Fruit fly (Drosophila melanogaster) whole organism, embryonic: ENCODE results near the gene schlank.

ENCODE experiments used
- Asciz ChIP-seq: fragments of 200-800 bp; sonication (Bioruptor generic); optimal IDR thresholded peaks from 2 replicates; lab custom pipeline; 2017; ENCODE audit warnings: missing biosample characterization, mild to moderate bottlenecking, missing genetic modification characterization, missing genetic modification reagents
- CG10267 ChIP-seq: fragments of 200-800 bp; sonication (Bioruptor generic); optimal IDR thresholded peaks from 2 replicates; lab custom pipeline; 2018; ENCODE audit warnings: missing biosample characterization, mild to moderate bottlenecking, missing genetic modification characterization, moderate library complexity
- CG10979 ChIP-seq: fragments of 200-800 bp; sonication (Bioruptor generic); optimal IDR thresholded peaks from 2 replicates; lab custom pipeline; 2018; ENCODE audit warnings: missing biosample characterization, mild to moderate bottlenecking, missing genetic modification characterization, moderate library complexity
- CG15479 ChIP-seq: fragments of 200-800 bp; sonication (Bioruptor generic); optimal IDR thresholded peaks from 3 replicates; lab custom pipeline; 2019; ENCODE audit warnings: missing biosample characterization, mild to moderate bottlenecking, missing genetic modification characterization, moderate library complexity
- CG1602 ChIP-seq: fragments of 200-800 bp; sonication (Bioruptor generic); optimal IDR thresholded peaks from 3 replicates; lab custom pipeline; 2016; ENCODE audit warnings: missing biosample characterization, missing genetic modification characterization
- CG1603 ChIP-seq: fragments of 200-800 bp; sonication (Bioruptor generic); optimal IDR thresholded peaks from 2 replicates; lab custom pipeline; 2019; ENCODE audit warnings: missing biosample characterization, mild to moderate bottlenecking, missing genetic modification characterization, moderate library complexity
- CG16815 ChIP-seq: fragments of 200-800 bp; sonication (Bioruptor generic); optimal IDR thresholded peaks from 3 replicates; lab custom pipeline; 2017; ENCODE audit warnings: missing biosample characterization, mild to moderate bottlenecking, missing genetic modification characterization
- CG1792 ChIP-seq: fragments of 200-800 bp; sonication (Bioruptor generic); optimal IDR thresholded peaks from 2 replicates; lab custom pipeline; 2016; ENCODE audit warnings: missing biosample characterization, missing genetic modification characterization
- CG18599 ChIP-seq: fragments of 200-800 bp; sonication (Bioruptor generic); optimal IDR thresholded peaks from 3 replicates; lab custom pipeline; 2017; ENCODE audit warnings: missing biosample characterization, missing genetic modification characterization, mild to moderate bottlenecking, moderate library complexity, missing genetic modification reagents
- CG2199 ChIP-seq: fragments of 200-800 bp; sonication (Bioruptor generic); IDR thresholded peaks from 3 replicates; pipeline ENCODE4 v1.3.6; 2022; ENCODE audit warnings: missing biosample characterization, missing genetic modification characterization
- CG33213 ChIP-seq: fragments of 200-800 bp; sonication (Bioruptor generic); optimal IDR thresholded peaks from 3 replicates; lab custom pipeline; 2016; ENCODE audit warnings: missing biosample characterization, missing genetic modification characterization
- CG34224 ChIP-seq: fragments of 200-800 bp; sonication (Bioruptor generic); IDR thresholded peaks from 3 replicates; pipeline ENCODE4 v1.3.6; 2022; ENCODE audit warnings: missing biosample characterization, missing genetic modification characterization; ENCODE audit not compliant: partially characterized antibody
- CG3847 ChIP-seq: fragments of 200-800 bp; sonication (Bioruptor generic); IDR thresholded peaks from 2 replicates; pipeline ENCODE4 v1.3.6; 2022; ENCODE audit warnings: missing biosample characterization, missing genetic modification characterization
- CG3995 ChIP-seq: fragments of 200-800 bp; sonication (Bioruptor generic); optimal IDR thresholded peaks from 3 replicates; lab custom pipeline; 2016; ENCODE audit warnings: missing biosample characterization, missing genetic modification characterization
- CG4360 ChIP-seq: fragments of 200-800 bp; sonication (Bioruptor generic); IDR thresholded peaks from 2 replicates; pipeline ENCODE4 v1.3.6; 2022; ENCODE audit warnings: missing biosample characterization, missing genetic modification characterization
- CG6791 ChIP-seq: fragments of 200-800 bp; sonication (Bioruptor generic); IDR thresholded peaks from 3 replicates; pipeline ENCODE4 v1.3.6; 2022; ENCODE audit warnings: missing biosample characterization, missing genetic modification characterization; ENCODE audit not compliant: partially characterized antibody
- CG8924 ChIP-seq: fragments of 200-800 bp; optimal IDR thresholded peaks from 3 replicates; lab custom pipeline; 2019; ENCODE audit warnings: missing biosample characterization, mild to moderate bottlenecking, missing genetic modification characterization, moderate library complexity
- CG9437 ChIP-seq: fragments of 200-800 bp; sonication (Bioruptor generic); optimal IDR thresholded peaks from 2 replicates; lab custom pipeline; 2018; ENCODE audit warnings: missing biosample characterization, mild to moderate bottlenecking, missing genetic modification characterization
- Dp ChIP-seq: fragments of 200-800 bp; sonication (Bioruptor generic); optimal IDR thresholded peaks from 2 replicates; lab custom pipeline; 2018; ENCODE audit warnings: missing biosample characterization, mild to moderate bottlenecking, missing genetic modification characterization, moderate library complexity
- Drgx ChIP-seq: fragments of 200-800 bp; sonication (Bioruptor generic); IDR thresholded peaks from 2 replicates; pipeline ENCODE4 v1.3.6; 2022; ENCODE audit warnings: missing biosample characterization, missing genetic modification characterization
- E2f2 ChIP-seq: fragments of 200-800 bp; sonication (Bioruptor generic); IDR thresholded peaks from 2 replicates; pipeline ENCODE4 v1.3.6; 2022; ENCODE audit warnings: missing biosample characterization, missing genetic modification characterization
- Ets65A ChIP-seq: fragments of 200-800 bp; sonication (Bioruptor generic); peaks from one replicate; lab custom pipeline; 2016; ENCODE audit warnings: missing biosample characterization, missing genetic modification characterization
- Lhr ChIP-seq: fragments of 200-800 bp; sonication (Bioruptor generic); optimal IDR thresholded peaks from 3 replicates; lab custom pipeline; 2017; ENCODE audit warnings: mild to moderate bottlenecking, missing biosample characterization, missing genetic modification reagents, missing genetic modification characterization
- Lpt ChIP-seq: fragments of >200 bp; optimal IDR thresholded peaks from 2 replicates; lab custom pipeline; 2018; ENCODE audit warnings: missing biosample characterization, missing genetic modification characterization
- MBD-R2 ChIP-seq: fragments of 200-800 bp; sonication (Bioruptor generic); IDR thresholded peaks from 2 replicates; pipeline ENCODE4 v1.3.6; 2022; ENCODE audit warnings: missing biosample characterization, missing genetic modification characterization
- NC2α ChIP-seq: fragments of 200-800 bp; sonication (Bioruptor generic); optimal IDR thresholded peaks from 2 replicates; lab custom pipeline; 2016; ENCODE audit warnings: missing biosample characterization, missing genetic modification characterization
- NC2β ChIP-seq: fragments of 200-800 bp; sonication (Bioruptor generic); optimal IDR thresholded peaks from 2 replicates; lab custom pipeline; 2016; ENCODE audit warnings: missing biosample characterization, missing genetic modification characterization
- Optix ChIP-seq: fragments of 200-800 bp; sonication (Bioruptor generic); IDR thresholded peaks from 3 replicates; pipeline ENCODE4 v1.3.6; 2022; ENCODE audit warnings: missing biosample characterization, missing genetic modification characterization
- Sry-δ ChIP-seq: fragments of 200-800 bp; sonication (Bioruptor generic); optimal IDR thresholded peaks from 2 replicates; lab custom pipeline; 2016; ENCODE audit warnings: missing biosample characterization, missing genetic modification characterization
- bcd ChIP-seq: fragments of 200-800 bp; sonication (Bioruptor generic); optimal IDR thresholded peaks from 2 replicates; lab custom pipeline; 2017; ENCODE audit warnings: missing biosample characterization, mild to moderate bottlenecking, missing genetic modification characterization
- cad ChIP-seq: fragments of >200 bp; optimal IDR thresholded peaks from 2 replicates; lab custom pipeline; 2017; ENCODE audit warnings: missing biosample characterization, missing genetic modification characterization
- crc ChIP-seq: fragments of 200-800 bp; sonication (Bioruptor generic); optimal IDR thresholded peaks from 2 replicates; lab custom pipeline; 2016; ENCODE audit warnings: missing biosample characterization, missing genetic modification characterization
- exex ChIP-seq: fragments of 200-800 bp; sonication (Bioruptor generic); optimal IDR thresholded peaks from 4 replicates; lab custom pipeline; 2018; ENCODE audit warnings: missing biosample characterization, mild to moderate bottlenecking, missing genetic modification characterization, moderate library complexity
- her ChIP-seq: fragments of 200-800 bp; sonication (Bioruptor generic); optimal IDR thresholded peaks from 2 replicates; lab custom pipeline; 2016; ENCODE audit warnings: missing biosample characterization, missing genetic modification characterization
- insv ChIP-seq, 2 experiments: fragments of 200-800 bp; sonication (Bioruptor generic); optimal IDR thresholded peaks; 3 replicates each; lab custom pipeline; 2016 to 2018; ENCODE audit warnings: missing biosample characterization in 2 of 2, missing genetic modification characterization in 2 of 2
- inv ChIP-seq: fragments of 200-800 bp; sonication (Bioruptor generic); IDR thresholded peaks from 2 replicates; pipeline ENCODE4 v1.3.6; 2022; ENCODE audit warnings: missing biosample characterization, missing genetic modification characterization; ENCODE audit not compliant: partially characterized antibody
- jing ChIP-seq: fragments of 200-800 bp; sonication (Bioruptor generic); optimal IDR thresholded peaks from 2 replicates; lab custom pipeline; 2018; ENCODE audit warnings: missing biosample characterization, mild to moderate bottlenecking, missing genetic modification characterization
- klu ChIP-seq: fragments of 200-800 bp; sonication (Bioruptor generic); IDR thresholded peaks from 2 replicates; pipeline ENCODE4 v1.3.6; 2022; ENCODE audit warnings: missing biosample characterization, missing genetic modification characterization
- onecut ChIP-seq: fragments of 200-800 bp; sonication (Bioruptor generic); IDR thresholded peaks from 2 replicates; pipeline ENCODE4 v1.3.6; 2022; ENCODE audit warnings: missing biosample characterization, missing genetic modification characterization
- otp ChIP-seq: fragments of 200-800 bp; sonication (Bioruptor generic); IDR thresholded peaks from 3 replicates; pipeline ENCODE4, ENCODE4 v1.3.6; 2022; ENCODE audit warnings: missing biosample characterization, missing genetic modification characterization
- pb ChIP-seq: fragments of 200-800 bp; sonication (Bioruptor generic); optimal IDR thresholded peaks from 3 replicates; lab custom pipeline; 2016; ENCODE audit warnings: missing biosample characterization, missing genetic modification characterization
- prd ChIP-seq, 3 experiments: fragments of >200 bp in 2 of 3; fragments of 200-800 bp in 1 of 3; sonication (Bioruptor generic) in 1 of 3; optimal IDR thresholded peaks in 2 of 3; IDR thresholded peaks in 1 of 3; 2 replicates in 2 of 3; 3 replicates in 1 of 3; pipeline versions ENCODE4 v1.3.6 to Lab custom; 2017 to 2022; ENCODE audit warnings: missing biosample characterization in 1 of 3, missing genetic modification characterization in 1 of 3
- run ChIP-seq: fragments of 200-800 bp; sonication (Bioruptor generic); optimal IDR thresholded peaks from 3 replicates; lab custom pipeline; 2018; ENCODE audit warnings: missing biosample characterization, mild to moderate bottlenecking, missing genetic modification characterization
- salm ChIP-seq: fragments of 200-800 bp; sonication (Bioruptor generic); optimal IDR thresholded peaks from 2 replicates; lab custom pipeline; 2018; ENCODE audit warnings: missing biosample characterization, mild to moderate bottlenecking, missing genetic modification characterization
- scrt ChIP-seq: fragments of 200-800 bp; sonication (Bioruptor generic); optimal IDR thresholded peaks from 2 replicates; lab custom pipeline; 2018; ENCODE audit warnings: missing biosample characterization, mild to moderate bottlenecking, missing genetic modification characterization, moderate library complexity
- sna ChIP-seq: fragments of 200-800 bp; sonication (Bioruptor generic); IDR thresholded peaks from 2 replicates; pipeline ENCODE4 v1.3.6; 2022; ENCODE audit warnings: missing biosample characterization, missing genetic modification characterization; ENCODE audit not compliant: partially characterized antibody
- sug ChIP-seq: fragments of 200-800 bp; optimal IDR thresholded peaks from 2 replicates; lab custom pipeline; 2019; ENCODE audit warnings: missing biosample characterization, mild to moderate bottlenecking, missing genetic modification characterization, moderate library complexity
- tin ChIP-seq: fragments of 200-800 bp; sonication (Bioruptor generic); optimal IDR thresholded peaks from 3 replicates; lab custom pipeline; 2016; ENCODE audit warnings: missing biosample characterization, missing genetic modification characterization
- trh ChIP-seq: fragments of 200-800 bp; sonication (Bioruptor generic); optimal IDR thresholded peaks from 2 replicates; lab custom pipeline; 2016; ENCODE audit warnings: missing biosample characterization, missing genetic modification characterization
- wor ChIP-seq: fragments of 200-800 bp; sonication (Bioruptor generic); IDR thresholded peaks from 2 replicates; pipeline ENCODE4 v1.3.6; 2022; ENCODE audit warnings: missing biosample characterization, missing genetic modification characterization
- yki ChIP-seq: fragments of >200 bp; optimal IDR thresholded peaks from 3 replicates; lab custom pipeline; 2018

schlank gene

dm6 chrX:6225472-6226049 is 41.5 kb downstream of the schlank start, which contains the start of gene dtn (continued):
- TF ChIP-seq Optix (GFP tag; lab: Robert Waterston, UW) (no peak), E2f2 (GFP tag; lab: Robert Waterston, UW) (peak; percentile 84), Dp (GFP tag; lab: Kevin White, UChicago) (peak; percentile 82), bcd (no peak), CG4360 (GFP tag; lab: Robert Waterston, UW) (no peak), CG3847 (GFP tag; lab: Robert Waterston, UW) (peak; percentile 33; the same call in 1 of the 2 replicates), her (GFP tag; lab: Kevin White, UChicago) (no peak), salm (tag; lab: Kevin White, UChicago) (no peak), Lpt (GFP tag; lab: Kevin White, UChicago) (no peak), CG1602 (GFP tag; lab: Kevin White, UChicago) (no peak), exex (tag; lab: Kevin White, UChicago) (no peak), crc (GFP tag; lab: Kevin White, UChicago) (no peak), sug (tag; lab: Kevin White, UChicago) (no peak), CG18599 (no peak), CG9437 (GFP tag; lab: Kevin White, UChicago) (no peak), CG1603 (tag; lab: Kevin White, UChicago) (no peak), yki (no peak), CG16815 (GFP tag; lab: Kevin White, UChicago) (no peak), MBD-R2 (GFP tag; lab: Robert Waterston, UW) (peak; percentile 54; the same call in 1 of the 2 replicates), Lhr (GFP tag; lab: Kevin White, UChicago) (no peak), NC2α (GFP tag; lab: Kevin White, UChicago) (no peak), cad (GFP tag; lab: Kevin White, UChicago) (no peak), CG33213 (GFP tag; lab: Kevin White, UChicago) (no peak), run (tag; lab: Kevin White, UChicago) (no peak), onecut (GFP tag; lab: Robert Waterston, UW) (peak; percentile 94), CG10979 (peak; percentile 3), NC2β (peak; percentile 3), CG10267 (peak; percentile 13), Ets65A (GFP tag; lab: Kevin White, UChicago) (no peak), Asciz (GFP tag; lab: Kevin White, UChicago) (no peak), pb (GFP tag; lab: Kevin White, UChicago) (no peak), Drgx (GFP tag; lab: Robert Waterston, UW) (no peak), insv (GFP tag; optimal IDR thresholded peaks at IDR 0.05; lab: Kevin White, UChicago) (peak; percentile 79 to 95), scrt (GFP tag; lab: Kevin White, UChicago) (no peak), tin (GFP tag; lab: Kevin White, UChicago) (no peak), trh (GFP tag; lab: Kevin White, UChicago) (no peak), CG1792 (GFP tag; lab: Kevin White, UChicago) (no peak), wor (no peak), CG2199 (GFP tag; lab: Robert Waterston, UW) (no peak), Sry-δ (peak; percentile 28), klu (GFP tag; lab: Robert Waterston, UW) (no peak), CG15479 (GFP tag; lab: Kevin White, UChicago) (no peak), CG3995 (GFP tag; lab: Kevin White, UChicago) (no peak), CG34224 (GFP tag; lab: Robert Waterston, UW) (no peak), CG6791 (GFP tag; lab: Robert Waterston, UW) (no peak), CG8924 (no peak), inv (GFP tag; lab: Robert Waterston, UW) (no peak), sna (GFP tag; lab: Robert Waterston, UW) (0 out of 2 replicates have a peak, but pooled peaks have one; percentile 31), otp (GFP tag; lab: Robert Waterston, UW) (no peak), prd (optimal IDR thresholded peaks at IDR 0.05; lab: Kevin White, UChicago) (no peak), prd (GFP tag; IDR thresholded peaks at IDR 0.05; lab: Robert Waterston, UW) (no peak), jing (GFP tag; lab: Kevin White, UChicago) (no peak)
